Fruit fly (Drosophila melanogaster) whole organism, embryonic: ENCODE data around the gene BNIP3.

Source experiments
- Awh ChIP-seq: fragments of 200-800 bp; sonication (Bioruptor generic); IDR thresholded peaks from 2 replicates; pipeline ENCODE4, ENCODE4 v1.3.6; 2022; ENCODE audit warnings: missing biosample characterization, missing genetic modification characterization
- B-H1 ChIP-seq: fragments of 200-800 bp; sonication (Bioruptor generic); IDR thresholded peaks from 3 replicates; pipeline ENCODE4 v1.3.6; 2022; ENCODE audit warnings: missing biosample characterization, missing genetic modification characterization
- BEAF-32 ChIP-seq: fragments of 200-800 bp; sonication (Bioruptor generic); optimal IDR thresholded peaks from 3 replicates; lab custom pipeline; 2017; ENCODE audit warnings: missing biosample characterization, missing genetic modification characterization, mild to moderate bottlenecking, moderate library complexity, missing genetic modification reagents
- CG1024 ChIP-seq: fragments of 200-800 bp; sonication (Bioruptor generic); IDR thresholded peaks from 2 replicates; pipeline ENCODE4 v1.3.6; 2022; ENCODE audit warnings: missing biosample characterization, missing genetic modification characterization
- CG10321 ChIP-seq: fragments of 200-800 bp; sonication (Bioruptor generic); IDR thresholded peaks from 2 replicates; pipeline ENCODE4 v1.3.6; 2022; ENCODE audit warnings: missing biosample characterization, missing genetic modification characterization
- CG12659 ChIP-seq: fragments of 200-800 bp; sonication (Bioruptor generic); optimal IDR thresholded peaks from 3 replicates; lab custom pipeline; 2017; ENCODE audit warnings: mild to moderate bottlenecking, missing biosample characterization, missing genetic modification reagents, missing genetic modification characterization
- CG12769 ChIP-seq: fragments of 200-800 bp; sonication (Bioruptor generic); optimal IDR thresholded peaks from 2 replicates; lab custom pipeline; 2019; ENCODE audit warnings: missing biosample characterization, mild to moderate bottlenecking, missing genetic modification characterization, moderate library complexity
- CG12942 ChIP-seq: fragments of 200-800 bp; sonication (Bioruptor generic); optimal IDR thresholded peaks from 3 replicates; lab custom pipeline; 2016; ENCODE audit warnings: missing biosample characterization, missing genetic modification characterization
- CG13775 ChIP-seq: fragments of 200-800 bp; sonication (Bioruptor generic); optimal IDR thresholded peaks from 3 replicates; lab custom pipeline; 2017; ENCODE audit warnings: missing biosample characterization, mild to moderate bottlenecking, missing genetic modification characterization
- CG15479 ChIP-seq: fragments of 200-800 bp; sonication (Bioruptor generic); optimal IDR thresholded peaks from 3 replicates; lab custom pipeline; 2019; ENCODE audit warnings: missing biosample characterization, mild to moderate bottlenecking, missing genetic modification characterization, moderate library complexity
- CG16779 ChIP-seq: fragments of 200-800 bp; sonication (Bioruptor generic); IDR thresholded peaks from 2 replicates; pipeline ENCODE4 v1.3.6; 2022; ENCODE audit warnings: missing biosample characterization, missing genetic modification characterization
- CG1792 ChIP-seq: fragments of 200-800 bp; sonication (Bioruptor generic); optimal IDR thresholded peaks from 2 replicates; lab custom pipeline; 2016; ENCODE audit warnings: missing biosample characterization, missing genetic modification characterization
- CG18764 ChIP-seq: fragments of 200-800 bp; sonication (Bioruptor generic); optimal IDR thresholded peaks from 3 replicates; lab custom pipeline; 2016; ENCODE audit warnings: missing biosample characterization, missing genetic modification characterization
- CG32767 ChIP-seq: fragments of 200-800 bp; sonication (Bioruptor generic); IDR thresholded peaks from 2 replicates; pipeline ENCODE4 v1.3.6; 2022; ENCODE audit warnings: missing biosample characterization, missing genetic modification characterization
- CG32772 ChIP-seq: fragments of 200-800 bp; sonication (Bioruptor generic); IDR thresholded peaks from 2 replicates; pipeline ENCODE4 v1.3.6; 2022; ENCODE audit warnings: missing biosample characterization, missing genetic modification characterization
- CG33557 ChIP-seq: fragments of 200-800 bp; sonication (Bioruptor generic); optimal IDR thresholded peaks from 2 replicates; lab custom pipeline; 2019; ENCODE audit warnings: missing biosample characterization, mild to moderate bottlenecking, missing genetic modification characterization, moderate library complexity
- CG34376 ChIP-seq: fragments of 200-800 bp; sonication (Bioruptor generic); optimal IDR thresholded peaks from 2 replicates; lab custom pipeline; 2018; ENCODE audit warnings: missing biosample characterization, mild to moderate bottlenecking, missing genetic modification characterization
- CG3838 ChIP-seq: fragments of 200-800 bp; sonication (Bioruptor generic); optimal IDR thresholded peaks from 3 replicates; lab custom pipeline; 2016; ENCODE audit warnings: missing biosample characterization, missing genetic modification characterization
- CG4282 ChIP-seq: fragments of 200-800 bp; sonication (Bioruptor generic); optimal IDR thresholded peaks from 2 replicates; lab custom pipeline; 2016; ENCODE audit warnings: missing biosample characterization, missing genetic modification characterization
- CG6813 ChIP-seq: fragments of 200-800 bp; sonication (Bioruptor generic); optimal IDR thresholded peaks from 2 replicates; lab custom pipeline; 2017; ENCODE audit warnings: missing biosample characterization, missing genetic modification characterization, mild to moderate bottlenecking, moderate library complexity, missing genetic modification reagents
- CG7987 ChIP-seq: fragments of 200-800 bp; sonication (Bioruptor generic); optimal IDR thresholded peaks from 2 replicates; lab custom pipeline; 2018; ENCODE audit warnings: missing biosample characterization, mild to moderate bottlenecking, missing genetic modification characterization, moderate library complexity
- CG8359 ChIP-seq: fragments of 200-800 bp; sonication (Bioruptor generic); optimal IDR thresholded peaks from 2 replicates; lab custom pipeline; 2017; ENCODE audit warnings: missing biosample characterization, mild to moderate bottlenecking, missing genetic modification characterization, borderline replicate concordance
- CG8388 ChIP-seq: fragments of 200-800 bp; sonication (Bioruptor generic); optimal IDR thresholded peaks from 2 replicates; lab custom pipeline; 2019; ENCODE audit warnings: missing biosample characterization, mild to moderate bottlenecking, missing genetic modification characterization, moderate library complexity
- CG9932 ChIP-seq: fragments of 200-800 bp; sonication (Bioruptor generic); IDR thresholded peaks from 2 replicates; pipeline ENCODE4 v1.3.6; 2022; ENCODE audit warnings: missing biosample characterization, missing genetic modification characterization
- CHES-1-like ChIP-seq: fragments of 200-800 bp; sonication (Bioruptor generic); optimal IDR thresholded peaks from 2 replicates; lab custom pipeline; 2016; ENCODE audit warnings: missing biosample characterization, missing genetic modification characterization
- Dek ChIP-seq: fragments of 200-800 bp; sonication (Bioruptor generic); optimal IDR thresholded peaks from 3 replicates; lab custom pipeline; 2019; ENCODE audit warnings: missing biosample characterization, mild to moderate bottlenecking, missing genetic modification characterization, moderate library complexity
- Dip2 ChIP-seq: fragments of 200-800 bp; sonication (Bioruptor generic); IDR thresholded peaks from 2 replicates; pipeline ENCODE4 v1.3.6; 2022; ENCODE audit warnings: missing biosample characterization, missing genetic modification characterization
- Dref ChIP-seq: fragments of 200-800 bp; sonication (Bioruptor generic); IDR thresholded peaks from 2 replicates; pipeline ENCODE4 v1.3.6; 2022; ENCODE audit warnings: missing biosample characterization, missing genetic modification characterization
- ERR ChIP-seq: fragments of 200-800 bp; sonication (Bioruptor generic); optimal IDR thresholded peaks from 2 replicates; lab custom pipeline; 2016; ENCODE audit warnings: missing biosample characterization, missing genetic modification characterization
- H2.0 ChIP-seq: fragments of 200-800 bp; sonication (Bioruptor generic); IDR thresholded peaks from 2 replicates; pipeline ENCODE4 v1.3.6; 2022; ENCODE audit warnings: missing biosample characterization, missing genetic modification characterization
- Hr39 ChIP-seq: fragments of >200 bp; optimal IDR thresholded peaks from 2 replicates; lab custom pipeline; 2017
- MTF-1 ChIP-seq: fragments of 200-800 bp; sonication (Bioruptor generic); optimal IDR thresholded peaks from 2 replicates; lab custom pipeline; 2018; ENCODE audit warnings: missing biosample characterization, mild to moderate bottlenecking, missing genetic modification characterization, borderline replicate concordance
- Med ChIP-seq: fragments of 200-800 bp; sonication (Bioruptor generic); peaks from one replicate; lab custom pipeline; 2016; ENCODE audit warnings: missing biosample characterization, missing genetic modification characterization, mild to moderate bottlenecking, inconsistent platforms, moderate library complexity
- Meics ChIP-seq: fragments of 200-800 bp; sonication (Bioruptor generic); optimal IDR thresholded peaks from 2 replicates; lab custom pipeline; 2017; ENCODE audit warnings: missing biosample characterization, mild to moderate bottlenecking, missing genetic modification characterization
- Neu2 ChIP-seq: fragments of 200-800 bp; sonication (Bioruptor generic); optimal IDR thresholded peaks from 3 replicates; lab custom pipeline; 2016; ENCODE audit warnings: missing biosample characterization, missing genetic modification characterization, borderline replicate concordance
- Poxn ChIP-seq: fragments of 200-800 bp; sonication (Bioruptor generic); IDR thresholded peaks from 2 replicates; pipeline ENCODE4 v1.3.6; 2022; ENCODE audit warnings: missing biosample characterization, missing genetic modification characterization
- Xbp1 ChIP-seq: fragments of 200-800 bp; sonication (Bioruptor generic); optimal IDR thresholded peaks from 3 replicates; lab custom pipeline; 2016; ENCODE audit warnings: missing biosample characterization, mild to moderate bottlenecking, missing genetic modification characterization
- br ChIP-seq: fragments of >200 bp; optimal IDR thresholded peaks from 2 replicates; lab custom pipeline; 2017
- jigr1 ChIP-seq: fragments of 200-800 bp; sonication (Bioruptor generic); IDR thresholded peaks from 3 replicates; pipeline ENCODE4 v1.3.6; 2022; ENCODE audit warnings: missing biosample characterization, missing genetic modification characterization
- lbe ChIP-seq: fragments of 200-800 bp; sonication (Bioruptor generic); optimal IDR thresholded peaks from 2 replicates; lab custom pipeline; 2016; ENCODE audit warnings: missing biosample characterization, mild to moderate bottlenecking, missing genetic modification characterization
- oc ChIP-seq: fragments of 200-800 bp; sonication (Bioruptor generic); optimal IDR thresholded peaks from 2 replicates; lab custom pipeline; 2018; ENCODE audit warnings: missing biosample characterization, mild to moderate bottlenecking, missing genetic modification characterization, moderate library complexity
- pan ChIP-seq, 4 experiments: fragments of >200 bp in 3 of 4; fragments of 200-800 bp in 1 of 4; sonication (Bioruptor generic) in 1 of 4; optimal IDR thresholded peaks in 3 of 4; IDR thresholded peaks in 1 of 4; 2 replicates each; pipeline versions ENCODE4 v1.3.6 to Lab custom; 2017 to 2022; ENCODE audit warnings: missing biosample characterization in 2 of 4, missing genetic modification characterization in 2 of 4, mixed read lengths in 1 of 4
- prd ChIP-seq, 3 experiments: fragments of >200 bp in 2 of 3; fragments of 200-800 bp in 1 of 3; sonication (Bioruptor generic) in 1 of 3; optimal IDR thresholded peaks in 2 of 3; IDR thresholded peaks in 1 of 3; 2 replicates in 2 of 3; 3 replicates in 1 of 3; pipeline versions ENCODE4 v1.3.6 to Lab custom; 2017 to 2022; ENCODE audit warnings: missing biosample characterization in 1 of 3, missing genetic modification characterization in 1 of 3
- pzg ChIP-seq: fragments of 200-800 bp; sonication (Bioruptor generic); optimal IDR thresholded peaks from 3 replicates; lab custom pipeline; 2018; ENCODE audit warnings: missing biosample characterization, mild to moderate bottlenecking, missing genetic modification characterization, moderate library complexity
- ranshi ChIP-seq: fragments of 200-800 bp; sonication (Bioruptor generic); IDR thresholded peaks from 2 replicates; pipeline ENCODE4 v1.3.6; 2022; ENCODE audit warnings: missing biosample characterization, missing genetic modification characterization
- sc ChIP-seq, 3 experiments: fragments of >200 bp in 2 of 3; fragments of 200-800 bp in 1 of 3; sonication (Bioruptor generic) in 1 of 3; optimal IDR thresholded peaks; 2 replicates in 2 of 3; 3 replicates in 1 of 3; lab custom pipeline; 2017; ENCODE audit warnings: mild to moderate bottlenecking in 1 of 3, missing biosample characterization in 1 of 3, missing genetic modification characterization in 1 of 3, missing genetic modification reagents in 1 of 3
- sens-2 ChIP-seq: fragments of 200-800 bp; sonication (Bioruptor generic); IDR thresholded peaks from 2 replicates; pipeline ENCODE4 v1.3.6; 2022; ENCODE audit warnings: missing biosample characterization, missing genetic modification characterization
- wdn ChIP-seq: fragments of 200-800 bp; sonication (Bioruptor generic); IDR thresholded peaks from 2 replicates; pipeline ENCODE4 v1.3.6; 2022; ENCODE audit warnings: missing biosample characterization, missing genetic modification characterization
- zfh1 ChIP-seq: fragments of 200-800 bp; sonication (Bioruptor generic); IDR thresholded peaks from 3 replicates; pipeline ENCODE4 v1.3.6; 2022; ENCODE audit warnings: missing biosample characterization, missing genetic modification characterization
- zfh2 ChIP-seq: fragments of 200-800 bp; sonication (Bioruptor generic); optimal IDR thresholded peaks from 2 replicates; lab custom pipeline; 2016; ENCODE audit warnings: missing biosample characterization, missing genetic modification characterization

The BNIP3 gene

dm6 chr3L:20474789-20475208 is 44.4 kb downstream of the BNIP3 start (continued):
- TF ChIP-seq CG12659, result peak; percentile 92
- TF ChIP-seq ranshi (GFP tag; lab: Robert Waterston, UW), result no peak
- TF ChIP-seq CG34376 (GFP tag; lab: Kevin White, UChicago), result peak; percentile 84
- peak; percentile 87 for TF ChIP-seq Dek (tag; lab: Kevin White, UChicago)
- no peak for TF ChIP-seq CG3838 (GFP tag; lab: Kevin White, UChicago)
- TF ChIP-seq CG32767 (GFP tag; lab: Robert Waterston, UW), result no peak
- TF ChIP-seq H2.0, result no peak
- TF ChIP-seq CG6813 (GFP tag; lab: Kevin White, UChicago), result peak; percentile 82
- no peak for TF ChIP-seq CG32772 (GFP tag; lab: Robert Waterston, UW)
- no peak for TF ChIP-seq CG9932
- peak; percentile 90 for TF ChIP-seq zfh2 (GFP tag; lab: Kevin White, UChicago)
- TF ChIP-seq wdn (GFP tag; lab: Robert Waterston, UW), result no peak
- peak; percentile 82 for TF ChIP-seq CG13775
- no peak for TF ChIP-seq B-H1 (GFP tag; lab: Robert Waterston, UW)
- no peak for TF ChIP-seq zfh1
- TF ChIP-seq CG12942 (GFP tag; lab: Kevin White, UChicago), result peak; percentile 88
- peak; percentile 90 for TF ChIP-seq CG12769 (tag; lab: Kevin White, UChicago)
- TF ChIP-seq CG8388 (GFP tag; lab: Kevin White, UChicago), result peak; percentile 78
- TF ChIP-seq ERR (GFP tag; lab: Kevin White, UChicago), result peak; percentile 60
- peak; percentile 76 for TF ChIP-seq pzg (GFP tag; lab: Kevin White, UChicago)
- no peak for TF ChIP-seq Dip2 (GFP tag; lab: Robert Waterston, UW)
- TF ChIP-seq BEAF-32 (GFP tag; lab: Kevin White, UChicago), result peak; percentile 31
- no peak for TF ChIP-seq CG1024 (GFP tag; lab: Robert Waterston, UW)
- no peak for TF ChIP-seq prd (optimal IDR thresholded peaks at IDR 0.05; lab: Kevin White, UChicago)
- no peak for TF ChIP-seq prd (GFP tag; IDR thresholded peaks at IDR 0.05; lab: Robert Waterston, UW)
- TF ChIP-seq CG15479 (GFP tag; lab: Kevin White, UChicago), result no peak
- TF ChIP-seq CG1792 (GFP tag; lab: Kevin White, UChicago), result peak; percentile 75
- TF ChIP-seq jigr1 (GFP tag; lab: Robert Waterston, UW), result no peak
- peak; percentile 90 for TF ChIP-seq Meics (GFP tag; lab: Kevin White, UChicago)
- TF ChIP-seq Hr39 (lab: Kevin White, UChicago), result no peak
- TF ChIP-seq sens-2 (GFP tag; lab: Robert Waterston, UW), result no peak
- TF ChIP-seq CG7987, result peak; percentile 91
- no peak for TF ChIP-seq CG16779 (GFP tag; lab: Robert Waterston, UW)
- TF ChIP-seq Xbp1, result peak; percentile 94
- no peak for TF ChIP-seq Neu2 (GFP tag; lab: Kevin White, UChicago)
- TF ChIP-seq sc (optimal IDR thresholded peaks at IDR 0.05; lab: Kevin White, UChicago), result no peak
- peak; percentile 74 for TF ChIP-seq sc (GFP tag; optimal IDR thresholded peaks at IDR 0.05; lab: Kevin White, UChicago)
- TF ChIP-seq Poxn (GFP tag; lab: Robert Waterston, UW), result no peak
- TF ChIP-seq Med (GFP tag; lab: Kevin White, UChicago), result peak; percentile 98
- TF ChIP-seq CHES-1-like (GFP tag; lab: Kevin White, UChicago), result peak; percentile 92
- peak; percentile 84 for TF ChIP-seq CG18764 (GFP tag; lab: Kevin White, UChicago)
- no peak for TF ChIP-seq CG10321 (GFP tag; lab: Robert Waterston, UW)
- TF ChIP-seq Awh (GFP tag; lab: Robert Waterston, UW), result no peak
- peak; percentile 75 for TF ChIP-seq oc (tag; lab: Kevin White, UChicago)
- no peak for TF ChIP-seq br (lab: Kevin White, UChicago)
- TF ChIP-seq MTF-1 (GFP tag; lab: Kevin White, UChicago), result peak; percentile 81
- no peak for TF ChIP-seq pan (optimal IDR thresholded peaks at IDR 0.05; lab: Kevin White, UChicago)
- no peak for TF ChIP-seq pan (GFP tag; optimal IDR thresholded peaks at IDR 0.05 in 1 of 2, IDR thresholded peaks at IDR 0.05 in 1 of 2)
- peak; percentile 71 for TF ChIP-seq lbe
- peak; percentile 69 for TF ChIP-seq CG33557 (GFP tag; lab: Kevin White, UChicago)
- TF ChIP-seq CG8359 (GFP tag; lab: Kevin White, UChicago), result no peak
- TF ChIP-seq Dref (GFP tag; lab: Robert Waterston, UW), result no peak
- TF ChIP-seq CG4282 (GFP tag; lab: Kevin White, UChicago), result peak; percentile 72
